Worm (Caenorhabditis elegans) whole organism, mixed stage, embryonic: ENCODE data around the gene hsp-75.

Source experiments
- M03D4.4 ChIP-seq: sonication (generic microtip); optimal IDR thresholded peaks from 2 replicates; lab custom pipeline; 2017; ENCODE audit warnings: mild to moderate bottlenecking, missing genetic modification characterization, missing compliant biosample characterization
- ceh-43 ChIP-seq: fragments of 200-800 bp; sonication (Bioruptor generic); optimal IDR thresholded peaks from 2 replicates; lab custom pipeline; 2018; ENCODE audit warnings: mild to moderate bottlenecking, missing genetic modification characterization, moderate library complexity, missing compliant biosample characterization
- ces-1 ChIP-seq: fragments of 150-350 bp; optimal IDR thresholded peaks from 2 replicates; lab custom pipeline; 2014; ENCODE audit warnings: missing biosample characterization, missing genetic modification reagents, missing genetic modification characterization
- nhr-2 ChIP-seq: fragments of 150-350 bp; optimal IDR thresholded peaks from 2 replicates; lab custom pipeline; 2014; ENCODE audit warnings: missing biosample characterization, missing genetic modification characterization
- nhr-28 ChIP-seq: fragments of 150-350 bp; optimal IDR thresholded peaks from 2 replicates; lab custom pipeline; 2014; ENCODE audit warnings: missing biosample characterization, missing genetic modification characterization
- sem-2 ChIP-seq: fragments of 200-800 bp; sonication (Bioruptor generic); optimal IDR thresholded peaks from 2 replicates; lab custom pipeline; 2018; ENCODE audit warnings: mild to moderate bottlenecking, missing genetic modification characterization, missing compliant biosample characterization
- snpc-4 ChIP-seq: fragments of 150-350 bp; optimal IDR thresholded peaks from 2 replicates; lab custom pipeline; 2014; ENCODE audit warnings: missing biosample characterization, missing genetic modification characterization
- unc-39 ChIP-seq: fragments of 150-350 bp; optimal IDR thresholded peaks from 2 replicates; lab custom pipeline; 2014; ENCODE audit warnings: missing biosample characterization, missing genetic modification characterization
- unc-62 ChIP-seq: fragments of 150-350 bp; optimal IDR thresholded peaks from 2 replicates; lab custom pipeline; 2014; ENCODE audit warnings: missing biosample characterization, missing genetic modification reagents, missing genetic modification characterization

ce11 chrIII:7210486-7210885 lies 16.0 kb downstream of the hsp-75 start:
- TF ChIP-seq nhr-28 (tag; lab: Kevin White, UChicago) (no peak), ces-1 (no peak), M03D4.4 (tag; lab: Kevin White, UChicago) (no peak), unc-62 (GFP tag; lab: Kevin White, UChicago) (no peak), nhr-2 (tag; lab: Kevin White, UChicago) (no peak), snpc-4 (tag; lab: Kevin White, UChicago) (no peak), sem-2 (GFP tag; lab: Kevin White, UChicago) (no peak), unc-39 (tag; lab: Kevin White, UChicago) (no peak), ceh-43 (GFP tag; lab: Kevin White, UChicago) (no peak)
